Worm (Caenorhabditis elegans) whole organism, L4 larva: ENCODE results near the gene str-174.
A peak's percentile ranks its signal among the peaks of the same experiment; 100 is the strongest.

ENCODE experiments used
- F26F4.8 ChIP-seq: fragments of 200-800 bp; sonication (Bioruptor generic); conservative IDR thresholded peaks from 2 replicates; pipeline ENCODE4 v1.3.6; 2022; ENCODE audit warnings: missing genetic modification characterization, missing compliant biosample characterization
- T20F7.1 ChIP-seq: fragments of 200-800 bp; sonication (Bioruptor generic); optimal IDR thresholded peaks from 2 replicates; lab custom pipeline; 2018; ENCODE audit warnings: mild to moderate bottlenecking, missing genetic modification characterization, missing compliant biosample characterization
- Y75B8A.6 ChIP-seq: fragments of 200-800 bp; sonication (Bioruptor generic); IDR thresholded peaks from 2 replicates; pipeline ENCODE4 v1.3.6; 2022; ENCODE audit warnings: missing genetic modification reagents, missing genetic modification characterization, missing compliant biosample characterization
- aha-1 ChIP-seq: fragments of 150-350 bp; peaks from one replicate; lab custom pipeline; 2014; ENCODE audit warnings: missing biosample characterization, missing genetic modification characterization
- aly-2 ChIP-seq: sonication (generic microtip); optimal IDR thresholded peaks from 2 replicates; lab custom pipeline; 2018; ENCODE audit warnings: missing biosample characterization, missing genetic modification characterization
- ceh-20 ChIP-seq: fragments of 200-800 bp; sonication (Bioruptor generic); IDR thresholded peaks from 2 replicates; pipeline ENCODE4 v1.3.6; 2022; ENCODE audit warnings: missing genetic modification reagents, missing genetic modification characterization, missing compliant biosample characterization
- ceh-28 ChIP-seq: fragments of 150-350 bp; optimal IDR thresholded peaks from 2 replicates; lab custom pipeline; 2014; ENCODE audit warnings: missing biosample characterization, missing genetic modification reagents, missing genetic modification characterization
- ceh-32 ChIP-seq: sonication (generic microtip); optimal IDR thresholded peaks from 2 replicates; lab custom pipeline; 2016; ENCODE audit warnings: mild to moderate bottlenecking, missing genetic modification characterization, missing compliant biosample characterization; ENCODE audit not compliant: poor library complexity
- ceh-62 ChIP-seq: sonication (generic microtip); optimal IDR thresholded peaks from 2 replicates; lab custom pipeline; 2017; ENCODE audit warnings: missing biosample characterization, missing genetic modification characterization
- ceh-82 ChIP-seq: sonication (generic microtip); optimal IDR thresholded peaks from 2 replicates; lab custom pipeline; 2017; ENCODE audit warnings: missing biosample characterization, missing genetic modification characterization
- cey-2 ChIP-seq: sonication (generic microtip); optimal IDR thresholded peaks from 3 replicates; lab custom pipeline; 2017; ENCODE audit warnings: missing genetic modification characterization, mild to moderate bottlenecking, missing compliant biosample characterization, antibody characterized with exemption, borderline replicate concordance; ENCODE audit not compliant: insufficient read depth
- ctbp-1 ChIP-seq: fragments of 200-800 bp; sonication (Bioruptor generic); IDR thresholded peaks from 2 replicates; pipeline ENCODE4 v1.3.6; 2022; ENCODE audit warnings: missing genetic modification reagents, missing genetic modification characterization, missing compliant biosample characterization
- daf-12 ChIP-seq: fragments of 150-350 bp; optimal IDR thresholded peaks from 2 replicates; lab custom pipeline; 2014; ENCODE audit warnings: missing biosample characterization, missing genetic modification reagents, missing genetic modification characterization
- dmd-8 ChIP-seq: fragments of 200-800 bp; sonication (Bioruptor generic); IDR thresholded peaks from 2 replicates; pipeline ENCODE4 v1.3.6; 2022; ENCODE audit warnings: missing genetic modification characterization, missing compliant biosample characterization
- dmd-9 ChIP-seq: fragments of 200-800 bp; sonication (Bioruptor generic); IDR thresholded peaks from 2 replicates; pipeline ENCODE4 v1.3.6; 2022; ENCODE audit warnings: missing genetic modification reagents, missing genetic modification characterization, missing compliant biosample characterization
- duxl-1 ChIP-seq: sonication (generic microtip); optimal IDR thresholded peaks from 2 replicates; lab custom pipeline; 2016; ENCODE audit warnings: mild to moderate bottlenecking, missing genetic modification characterization, moderate library complexity, missing compliant biosample characterization; ENCODE audit not compliant: poor library complexity
- egl-27 ChIP-seq: sonication (generic microtip); optimal IDR thresholded peaks from 3 replicates; lab custom pipeline; 2017; ENCODE audit warnings: missing biosample characterization, missing genetic modification reagents, missing genetic modification characterization
- egl-43 ChIP-seq: fragments of 200-800 bp; sonication (Bioruptor generic); IDR thresholded peaks from 2 replicates; pipeline ENCODE4 v1.3.6; 2022; ENCODE audit warnings: missing genetic modification reagents, missing genetic modification characterization, missing compliant biosample characterization
- fkh-10 ChIP-seq: fragments of 150-350 bp; optimal IDR thresholded peaks from 2 replicates; lab custom pipeline; 2014; ENCODE audit warnings: missing biosample characterization, missing genetic modification reagents, missing genetic modification characterization
- hlh-11 ChIP-seq: fragments of 200-800 bp; sonication (Bioruptor generic); optimal IDR thresholded peaks from 2 replicates; lab custom pipeline; 2018; ENCODE audit warnings: mild to moderate bottlenecking, missing genetic modification characterization, missing compliant biosample characterization
- lim-7 ChIP-seq: fragments of 200-800 bp; sonication (Bioruptor generic); IDR thresholded peaks from 2 replicates; pipeline ENCODE4 v1.3.6; 2022; ENCODE audit warnings: missing genetic modification characterization, missing compliant biosample characterization
- lin-1 ChIP-seq: fragments of 200-800 bp; sonication (Bioruptor generic); IDR thresholded peaks from 2 replicates; pipeline ENCODE4 v1.3.6; 2022; ENCODE audit warnings: missing genetic modification reagents, missing genetic modification characterization, missing compliant biosample characterization
- lin-13 ChIP-seq: fragments of 150-350 bp; optimal IDR thresholded peaks from 2 replicates; lab custom pipeline; 2014; ENCODE audit warnings: missing biosample characterization, missing genetic modification reagents, missing genetic modification characterization
- lin-39 ChIP-seq: fragments of 150-350 bp; optimal IDR thresholded peaks from 2 replicates; lab custom pipeline; 2014; ENCODE audit warnings: missing biosample characterization, missing genetic modification reagents, missing genetic modification characterization
- lsy-2 ChIP-seq, 2 experiments: fragments of 150-350 bp in 1 of 2; sonication (generic microtip) in 1 of 2; optimal IDR thresholded peaks; 2 replicates each; lab custom pipeline; 2014 to 2017; ENCODE audit warnings: missing biosample characterization in 2 of 2, missing genetic modification characterization in 2 of 2
- madf-5 ChIP-seq, 2 experiments: fragments of 200-800 bp; sonication (Bioruptor generic); IDR thresholded peaks; 2 replicates each; pipeline ENCODE4 v1.3.6; 2022; ENCODE audit warnings: missing compliant biosample characterization in 2 of 2, missing genetic modification characterization in 2 of 2
- madf-9 ChIP-seq: fragments of 200-800 bp; sonication (Bioruptor generic); conservative IDR thresholded peaks from 2 replicates; pipeline ENCODE4 v1.3.6; 2022; ENCODE audit warnings: missing genetic modification reagents, missing genetic modification characterization, missing compliant biosample characterization
- mxl-2 ChIP-seq: fragments of 200-800 bp; sonication (Bioruptor generic); conservative IDR thresholded peaks from 2 replicates; pipeline ENCODE4 v1.3.6; 2022; ENCODE audit warnings: missing genetic modification reagents, missing genetic modification characterization, missing compliant biosample characterization
- mxl-3 ChIP-seq: fragments of 200-800 bp; sonication (Bioruptor generic); optimal IDR thresholded peaks from 2 replicates; lab custom pipeline; 2018; ENCODE audit warnings: mild to moderate bottlenecking, missing genetic modification characterization, missing compliant biosample characterization
- nhr-10 ChIP-seq: fragments of 150-350 bp; optimal IDR thresholded peaks from 2 replicates; lab custom pipeline; 2014; ENCODE audit warnings: missing biosample characterization, missing genetic modification characterization
- nhr-237 ChIP-seq: sonication (generic microtip); optimal IDR thresholded peaks from 2 replicates; lab custom pipeline; 2017; ENCODE audit warnings: missing biosample characterization, missing genetic modification characterization
- nhr-25 ChIP-seq: sonication (generic microtip); optimal IDR thresholded peaks from 2 replicates; lab custom pipeline; 2017; ENCODE audit warnings: missing genetic modification characterization, mild to moderate bottlenecking, missing compliant biosample characterization, antibody characterized with exemption, moderate library complexity, borderline replicate concordance; ENCODE audit not compliant: insufficient read depth
- nhr-41 ChIP-seq: fragments of 200-800 bp; sonication (Bioruptor generic); IDR thresholded peaks from 2 replicates; pipeline ENCODE4 v1.3.6; 2022; ENCODE audit warnings: missing genetic modification reagents, missing genetic modification characterization, missing compliant biosample characterization
- nhr-42 ChIP-seq: fragments of 200-800 bp; sonication (Bioruptor generic); IDR thresholded peaks from 2 replicates; pipeline ENCODE4 v1.3.6; 2022; ENCODE audit warnings: missing genetic modification characterization, missing compliant biosample characterization
- nhr-6 ChIP-seq: fragments of 150-350 bp; optimal IDR thresholded peaks from 2 replicates; lab custom pipeline; 2014; ENCODE audit warnings: missing biosample characterization, missing genetic modification characterization
- php-3 ChIP-seq: fragments of 200-800 bp; sonication (Bioruptor generic); IDR thresholded peaks from 2 replicates; pipeline ENCODE4 v1.3.6; 2022; ENCODE audit warnings: missing genetic modification reagents, missing genetic modification characterization, missing compliant biosample characterization
- pqm-1 ChIP-seq: sonication (generic microtip); optimal IDR thresholded peaks from 2 replicates; lab custom pipeline; 2017; ENCODE audit warnings: missing biosample characterization, missing genetic modification characterization
- snpc-1.2 ChIP-seq: fragments of 200-800 bp; sonication (Bioruptor generic); IDR thresholded peaks from 2 replicates; pipeline ENCODE4 v1.3.6; 2022; ENCODE audit warnings: missing genetic modification reagents, missing genetic modification characterization, missing compliant biosample characterization
- spr-3 ChIP-seq: fragments of 200-800 bp; sonication (Bioruptor generic); optimal IDR thresholded peaks from 2 replicates; lab custom pipeline; 2018; ENCODE audit warnings: mild to moderate bottlenecking, missing genetic modification characterization, missing compliant biosample characterization
- vab-7 ChIP-seq: fragments of 200-800 bp; sonication (Bioruptor generic); IDR thresholded peaks from 2 replicates; pipeline ENCODE4 v1.3.6; 2022; ENCODE audit warnings: missing genetic modification reagents, missing genetic modification characterization, missing compliant biosample characterization
- zip-11 ChIP-seq: fragments of 200-800 bp; sonication (Bioruptor generic); IDR thresholded peaks from 2 replicates; pipeline ENCODE4 v1.3.6; 2022; ENCODE audit warnings: missing genetic modification characterization, missing compliant biosample characterization
- ztf-7 ChIP-seq: fragments of 150-350 bp; optimal IDR thresholded peaks from 2 replicates; lab custom pipeline; 2014; ENCODE audit warnings: missing biosample characterization, missing genetic modification characterization

str-174 gene

DNA sequence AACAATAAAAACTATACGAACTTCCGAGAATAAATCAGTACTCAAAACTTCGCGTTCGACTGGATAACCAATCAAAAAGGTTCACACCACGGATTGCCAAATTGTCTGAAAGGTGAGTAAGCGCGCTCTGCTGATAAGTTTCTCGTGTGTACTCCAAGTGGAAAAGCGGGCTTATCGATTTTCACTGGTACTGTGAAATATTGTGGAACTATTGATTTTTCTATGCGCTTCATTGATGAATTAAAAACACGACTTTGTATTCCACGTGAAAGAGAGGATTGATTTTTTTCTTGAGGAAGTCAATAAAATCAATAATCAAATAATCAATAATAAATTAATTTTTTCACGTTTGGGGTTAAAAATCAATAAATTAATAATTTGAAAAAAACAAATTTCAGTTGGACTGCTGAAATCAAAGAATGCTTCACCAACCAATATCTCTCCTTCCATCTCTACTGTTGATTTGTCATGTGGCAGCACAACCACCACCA is 31.2 kb upstream of the str-174 start, which contains the start of gene T08B6.4:
TSS of gene T08B6.4 (plus strand) at position 51 of the 491 bp plus-strand sequence.
- TF ChIP-seq ceh-28 (peak; percentile 87), madf-9 (GFP tag; lab: Robert Waterston, UW) (no peak), aha-1 (peak; percentile 12)

DNA sequence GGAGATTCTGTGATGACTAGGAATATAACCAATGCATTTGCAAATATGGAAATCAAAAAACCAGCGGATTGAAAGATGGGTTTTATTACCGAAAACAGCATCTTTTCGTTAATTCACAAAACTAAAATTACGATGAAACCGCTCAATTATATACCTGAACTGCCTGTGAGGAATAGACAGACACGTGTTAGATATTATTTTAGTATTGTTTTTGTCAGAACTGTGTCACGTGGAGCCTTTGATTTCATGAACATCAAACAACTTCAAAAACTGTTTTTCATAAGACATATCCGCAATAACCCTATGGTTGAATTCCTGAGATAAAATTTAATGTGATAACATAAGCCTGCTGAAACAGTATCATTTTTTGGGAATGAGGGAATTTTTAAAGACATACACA is 29.5 kb upstream of the str-174 start, which contains the start of gene str-161:
TSS of gene str-161 (minus strand) at position 101 of the 400 bp plus-strand sequence.
- TF ChIP-seq aha-1 (peak; percentile 52), zip-11 (GFP tag; lab: Robert Waterston, UW) (no peak)

DNA sequence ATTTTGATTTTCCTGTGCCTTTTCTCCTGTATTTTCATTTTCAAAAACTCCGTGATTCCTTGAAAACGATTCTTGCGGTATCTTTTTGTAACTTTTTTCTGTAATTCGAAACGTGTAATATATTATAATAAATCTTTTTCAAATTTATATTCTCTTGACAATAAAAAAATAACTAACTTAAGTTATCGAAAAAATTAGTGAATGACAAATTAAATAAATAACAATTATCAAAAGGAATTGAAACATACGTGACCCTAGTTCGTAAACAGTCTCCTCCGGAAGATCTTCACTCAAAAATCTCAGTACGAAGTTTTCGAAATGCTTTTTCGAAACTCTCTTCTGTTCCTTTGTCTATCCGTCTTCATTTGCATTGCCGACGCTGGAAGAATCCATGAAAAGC is 16.0 kb upstream of the str-174 start, which contains the start of gene T08B6.9:
TSS of gene T08B6.9 (plus strand) at position 301 of the 400 bp plus-strand sequence.
- TF ChIP-seq spr-3 (no peak), mxl-3 (GFP tag; lab: Kevin White, UChicago) (no peak), snpc-1.2 (GFP tag; lab: Robert Waterston, UW) (no peak), nhr-6 (tag; lab: Kevin White, UChicago) (no peak), dmd-9 (no peak), dmd-8 (GFP tag; lab: Robert Waterston, UW) (no peak), lin-13 (no peak), madf-5 (GFP tag; IDR thresholded peaks at IDR 0.05; lab: Robert Waterston, UW) (no peak), aly-2 (no peak), egl-27 (tag; lab: Kevin White, UChicago) (no peak), ceh-32 (no peak)

DNA sequence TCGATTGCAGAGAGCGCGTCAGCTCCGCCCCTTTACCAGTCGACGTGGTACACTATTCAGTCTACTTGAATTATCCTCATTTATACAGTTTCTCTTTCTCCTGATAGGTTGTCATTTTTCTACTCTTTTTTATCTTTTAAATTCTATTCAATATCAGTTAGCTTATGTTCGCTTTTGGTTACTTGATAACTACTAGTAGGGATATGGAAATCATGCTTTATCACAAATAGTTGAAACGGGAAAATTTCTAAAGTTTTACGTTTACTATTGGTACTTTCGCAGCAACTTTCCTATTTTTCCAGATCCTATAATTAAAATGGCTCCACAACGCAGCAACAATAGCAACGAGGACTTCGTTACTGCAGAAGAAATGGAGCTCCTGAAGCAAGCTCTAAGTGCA is 15.1 kb upstream of the str-174 start, which contains the start of gene sgnh-1:
TSS of gene sgnh-1 (plus strand) at position 301 of the 400 bp plus-strand sequence.
- TF ChIP-seq duxl-1 (no peak), nhr-10 (no peak), ceh-28 (no peak), ceh-62 (tag; lab: Kevin White, UChicago) (no peak), lin-1 (GFP tag; lab: Robert Waterston, UW) (no peak), vab-7 (GFP tag; lab: Robert Waterston, UW) (no peak), egl-43 (no peak)
- TF ChIP-seq, all 104 proteins: peak for 0

DNA sequence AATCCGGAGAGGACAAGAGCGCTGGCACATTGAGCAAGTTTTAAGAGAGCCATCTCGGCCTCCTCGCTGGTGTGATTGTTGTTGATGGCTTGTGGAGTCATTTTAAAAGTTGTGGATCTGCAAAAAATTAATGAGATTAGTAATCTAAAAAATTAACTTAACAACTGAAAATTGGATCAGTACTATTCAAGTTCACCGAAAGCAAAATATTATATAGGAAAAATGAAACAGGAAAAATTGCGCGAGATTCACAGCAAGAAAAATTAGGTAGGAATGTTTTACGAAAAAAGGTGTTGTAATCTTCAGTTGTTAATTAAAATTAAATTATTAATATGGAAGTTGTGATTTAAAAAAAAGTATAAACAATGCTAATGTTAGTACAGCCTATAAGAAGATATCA is 12.8 kb upstream of the str-174 start, which contains the start of gene T08B6.1:
TSS of gene T08B6.1 (minus strand) at position 101 of the 400 bp plus-strand sequence.
- TF ChIP-seq ceh-82 (tag; lab: Kevin White, UChicago), result no peak
- TF ChIP-seq snpc-1.2 (GFP tag; lab: Robert Waterston, UW), result no peak
- no peak for TF ChIP-seq lin-39
- no peak for TF ChIP-seq fkh-10 (GFP tag; lab: Kevin White, UChicago)
- TF ChIP-seq ceh-62 (tag; lab: Kevin White, UChicago), result no peak
- TF ChIP-seq cey-2 (tag; lab: Kevin White, UChicago), result no peak
- TF ChIP-seq duxl-1, result no peak
- no peak for TF ChIP-seq ztf-7 (tag; lab: Kevin White, UChicago)
- TF ChIP-seq lsy-2 (tag; optimal IDR thresholded peaks at IDR 0.05; lab: Kevin White, UChicago), result no peak
- TF ChIP-seq lim-7 (GFP tag; lab: Robert Waterston, UW), result no peak
- no peak for TF ChIP-seq ceh-28
- no peak for TF ChIP-seq ctbp-1 (GFP tag; lab: Robert Waterston, UW)
- no peak for TF ChIP-seq Y75B8A.6 (GFP tag; lab: Robert Waterston, UW)
- TF ChIP-seq php-3, result no peak

DNA sequence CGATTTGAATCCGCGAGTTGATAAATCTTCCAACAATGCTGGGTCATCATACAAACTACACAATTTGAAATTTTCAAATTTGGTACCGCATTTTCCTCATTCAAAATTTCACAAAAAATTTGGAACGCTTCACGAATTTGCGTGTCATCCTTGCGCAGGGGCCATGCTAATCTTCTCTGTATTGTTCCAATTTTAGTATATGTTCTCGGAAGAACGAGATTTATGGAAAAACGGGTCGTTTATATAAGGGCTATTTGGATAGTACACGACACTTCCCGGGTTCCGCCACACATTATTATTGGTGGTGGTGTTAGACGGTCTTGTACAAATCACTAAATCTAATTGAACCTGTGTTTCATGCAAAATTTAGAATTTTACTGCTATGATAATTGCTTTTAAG is 10.9 kb upstream of the str-174 start:
- peak; percentile 96 for TF ChIP-seq snpc-1.2 (GFP tag; lab: Robert Waterston, UW)
- no peak for TF ChIP-seq lsy-2 (tag; optimal IDR thresholded peaks at IDR 0.05; lab: Kevin White, UChicago)
- TF ChIP-seq ztf-7 (tag; lab: Kevin White, UChicago), result no peak
- no peak for TF ChIP-seq nhr-237 (tag; lab: Kevin White, UChicago)
- no peak for TF ChIP-seq lin-1 (GFP tag; lab: Robert Waterston, UW)
- no peak for TF ChIP-seq daf-12
- TF ChIP-seq pqm-1 (tag; lab: Kevin White, UChicago), result no peak
- no peak for TF ChIP-seq dmd-8 (GFP tag; lab: Robert Waterston, UW)
- no peak for TF ChIP-seq nhr-25 (tag; lab: Kevin White, UChicago)
- TF ChIP-seq mxl-2, result no peak
- peak; percentile 66; the same call in 1 of the 2 replicates for TF ChIP-seq F26F4.8
- TF ChIP-seq hlh-11 (tag; lab: Kevin White, UChicago), result no peak
- no peak for TF ChIP-seq nhr-42 (GFP tag; lab: Robert Waterston, UW)
- no peak for TF ChIP-seq T20F7.1
- TF ChIP-seq ceh-20, result no peak
- no peak for TF ChIP-seq nhr-41 (GFP tag; lab: Robert Waterston, UW)
